Fruit fly (Drosophila melanogaster): ENCODE measurements around the gene obst-H.

Gene obst-H

dm6 chr3L:15532368-15533030 is 3.5 kb upstream of the obst-H start (continued):
- TF ChIP-seq Asciz (GFP tag; optimal IDR thresholded peaks at IDR 0.05) (peak; percentile 6), wek (GFP tag; optimal IDR thresholded peaks at IDR 0.05) (no peak), CG8924 (tag; optimal IDR thresholded peaks at IDR 0.05) (peak; percentile 17), CG34376 (GFP tag; optimal IDR thresholded peaks at IDR 0.05) (no peak), zfh1 (GFP tag; IDR thresholded peaks at IDR 0.05) (peak; percentile 45; the same call in 1 of the 3 replicates), CG14710 (tag; optimal IDR thresholded peaks at IDR 0.05) (peak; percentile 74), CG10654 (GFP tag; optimal IDR thresholded peaks at IDR 0.05) (peak; percentile 15), Abd-B (GFP tag; optimal IDR thresholded peaks at IDR 0.05) (peak; percentile 15), eyg (GFP tag; optimal IDR thresholded peaks at IDR 0.05) (peak; percentile 21), Atf-2 (GFP tag; optimal IDR thresholded peaks at IDR 0.05) (peak; percentile 16), Fer3 (tag; optimal IDR thresholded peaks at IDR 0.05) (peak; percentile 16), ci (GFP tag; IDR thresholded peaks at IDR 0.05) (peak; percentile 54; the same call in 2 of the 3 replicates), crol (GFP tag; IDR thresholded peaks at IDR 0.05) (peak; percentile 76), CG15073 (GFP tag; optimal IDR thresholded peaks at IDR 0.05) (no peak), CG7372 (GFP tag; IDR thresholded peaks at IDR 0.05) (peak; percentile 23; the same call in 1 of the 2 replicates), Awh (GFP tag; IDR thresholded peaks at IDR 0.05) (0 out of 2 replicates have a peak, but pooled peaks have one; percentile 41), rib (GFP tag; IDR thresholded peaks at IDR 0.05) (0 out of 2 replicates have a peak, but pooled peaks have one; percentile 58), Hsf (GFP tag; optimal IDR thresholded peaks at IDR 0.05) (peak; percentile 2)

- peak; percentile 82 for TF ChIP-seq exex (tag; optimal IDR thresholded peaks at IDR 0.05)
- TF ChIP-seq CG7745 (tag; optimal IDR thresholded peaks at IDR 0.05), result peak; percentile 54
- peak; percentile 61 for TF ChIP-seq CG10274 (GFP tag; optimal IDR thresholded peaks at IDR 0.05)
- TF ChIP-seq Med (GFP tag), result peak; percentile 11
- TF ChIP-seq lbe (GFP tag; optimal IDR thresholded peaks at IDR 0.05), result no peak
- no peak for TF ChIP-seq chif (GFP tag; optimal IDR thresholded peaks at IDR 0.05)
- peak; percentile 77 for TF ChIP-seq sens (GFP tag)
- peak; percentile 42 for TF ChIP-seq CG15479 (GFP tag; optimal IDR thresholded peaks at IDR 0.05)
- peak; percentile 32; the same call in 1 of the 2 replicates for TF ChIP-seq vvl (GFP tag; IDR thresholded peaks at IDR 0.05)
- no peak for TF ChIP-seq CG12391 (tag; optimal IDR thresholded peaks at IDR 0.05)
- peak; percentile 11 for TF ChIP-seq twi (tag; optimal IDR thresholded peaks at IDR 0.05)
- peak; percentile 30 for TF ChIP-seq Blimp-1 (GFP tag; optimal IDR thresholded peaks at IDR 0.05)
- peak; percentile 21 for TF ChIP-seq Hey (tag; optimal IDR thresholded peaks at IDR 0.05)
- no peak for TF ChIP-seq croc (GFP tag; conservative IDR thresholded peaks at IDR 0.05)
- TF ChIP-seq fd64A (GFP tag; optimal IDR thresholded peaks at IDR 0.05), result no peak
- TF ChIP-seq cato (GFP tag; optimal IDR thresholded peaks at IDR 0.05; ENCODE audit: borderline replicate concordance), result no peak
- no peak for TF ChIP-seq CG13123 (GFP tag; optimal IDR thresholded peaks at IDR 0.05)
- TF ChIP-seq CG3407 (GFP tag; optimal IDR thresholded peaks at IDR 0.05), result no peak
- TF ChIP-seq tx (GFP tag; optimal IDR thresholded peaks at IDR 0.05), result no peak
Observed at dm6 chr3L:15531423-15532325, 2.6 kb upstream of the obst-H start, which contains the start of gene CG43248. CG43248 (minus strand) TSS chr3L:15531473.

All from whole organism, embryonic.